Fruit fly (Drosophila melanogaster) whole organism, wandering third instar larva: ENCODE results near the gene CG6621.
A peak's percentile ranks its signal among the peaks of the same experiment; 100 is the strongest.

Experiments
- Abd-B ChIP-seq: fragments of >200 bp; optimal IDR thresholded peaks from 2 replicates; lab custom pipeline; 2017; ENCODE audit warnings: missing biosample characterization, missing genetic modification characterization
- CG32264 ChIP-seq: fragments of 200-800 bp; sonication (Bioruptor generic); optimal IDR thresholded peaks from 2 replicates; lab custom pipeline; 2016; ENCODE audit warnings: missing biosample characterization, missing genetic modification characterization
- CG9705 ChIP-seq: fragments of 200-800 bp; sonication (Bioruptor generic); optimal IDR thresholded peaks from 2 replicates; lab custom pipeline; 2018; ENCODE audit warnings: missing biosample characterization, mild to moderate bottlenecking, missing genetic modification characterization
- CrebA ChIP-seq: fragments of 200-800 bp; sonication (Bioruptor generic); optimal IDR thresholded peaks from 2 replicates; lab custom pipeline; 2016; ENCODE audit warnings: missing biosample characterization, mild to moderate bottlenecking, missing genetic modification characterization, borderline replicate concordance
- Dfd ChIP-seq: fragments of >200 bp; optimal IDR thresholded peaks from 2 replicates; lab custom pipeline; 2017; ENCODE audit warnings: missing biosample characterization, missing genetic modification characterization
- Dif ChIP-seq: fragments of 200-275, 200-300 bp; sonication (Bioruptor generic); optimal IDR thresholded peaks from 2 replicates; lab custom pipeline; 2018; ENCODE audit warnings: missing biosample characterization, missing genetic modification characterization; ENCODE audit not compliant: partially characterized antibody
- GATAd ChIP-seq: sonication (Bioruptor generic); optimal IDR thresholded peaks from 2 replicates; lab custom pipeline; 2016; ENCODE audit warnings: missing biosample characterization, missing genetic modification characterization
- HLH106 ChIP-seq: fragments of 200-800 bp; optimal IDR thresholded peaks from 3 replicates; lab custom pipeline; 2019; ENCODE audit warnings: missing biosample characterization, mild to moderate bottlenecking, missing genetic modification characterization, moderate library complexity
- Hnf4 ChIP-seq: fragments of 200-800 bp; sonication (Bioruptor generic); optimal IDR thresholded peaks from 2 replicates; lab custom pipeline; 2016; ENCODE audit warnings: missing biosample characterization, mild to moderate bottlenecking, missing genetic modification characterization
- Hr78 ChIP-seq: fragments of >200 bp; optimal IDR thresholded peaks from 2 replicates; lab custom pipeline; 2017; ENCODE audit warnings: missing biosample characterization, missing genetic modification characterization
- Hr83 ChIP-seq: fragments of 200-300 bp; sonication (Bioruptor generic); optimal IDR thresholded peaks from 2 replicates; lab custom pipeline; 2016; ENCODE audit warnings: missing biosample characterization, mild to moderate bottlenecking, missing genetic modification characterization, moderate library complexity; ENCODE audit not compliant: poor library complexity, severe bottlenecking
- Jra ChIP-seq: sonication (Bioruptor generic); optimal IDR thresholded peaks from 2 replicates; lab custom pipeline; 2016; ENCODE audit warnings: missing biosample characterization, missing genetic modification characterization
- Mio ChIP-seq: sonication (Bioruptor generic); optimal IDR thresholded peaks from 2 replicates; lab custom pipeline; 2016; ENCODE audit warnings: missing biosample characterization, missing genetic modification characterization
- Myc ChIP-seq: fragments of >200 bp; optimal IDR thresholded peaks from 2 replicates; lab custom pipeline; 2017
- N ChIP-seq: fragments of >200 bp; optimal IDR thresholded peaks from 2 replicates; lab custom pipeline; 2018; ENCODE audit warnings: missing biosample characterization, missing external identifiers, missing genetic modification characterization
- OdsH ChIP-seq: fragments of 200-800 bp; sonication (Bioruptor generic); optimal IDR thresholded peaks from 2 replicates; lab custom pipeline; 2016; ENCODE audit warnings: missing biosample characterization, mild to moderate bottlenecking, missing genetic modification characterization
- Rel ChIP-seq, 2 experiments: fragments of 200-800 bp; sonication (Bioruptor generic) in 1 of 2; optimal IDR thresholded peaks; 2 replicates in 1 of 2; 3 replicates in 1 of 2; lab custom pipeline; 2016 to 2019; ENCODE audit warnings: mild to moderate bottlenecking in 2 of 2, missing biosample characterization in 2 of 2, missing genetic modification characterization in 2 of 2, moderate library complexity in 1 of 2
- Sp1 ChIP-seq: fragments of 200-800 bp; sonication (Bioruptor generic); optimal IDR thresholded peaks from 3 replicates; lab custom pipeline; 2019; ENCODE audit warnings: missing biosample characterization, mild to moderate bottlenecking, missing genetic modification characterization, moderate library complexity
- Vsx2 ChIP-seq: fragments of 200-300, 225-300 bp; sonication (Bioruptor generic); optimal IDR thresholded peaks from 2 replicates; lab custom pipeline; 2018; ENCODE audit warnings: missing biosample characterization, missing genetic modification characterization; ENCODE audit not compliant: partially characterized antibody
- br ChIP-seq: fragments of 200-800 bp; sonication (Bioruptor generic); optimal IDR thresholded peaks from 2 replicates; lab custom pipeline; 2016; ENCODE audit warnings: missing biosample characterization, missing genetic modification characterization
- brk ChIP-seq: fragments of 200-800 bp; sonication (Bioruptor generic); optimal IDR thresholded peaks from 2 replicates; lab custom pipeline; 2016; ENCODE audit warnings: missing biosample characterization, mild to moderate bottlenecking, missing genetic modification characterization
- dl ChIP-seq, 2 experiments: fragments of 175-275, 200-275 bp in 1 of 2; fragments of 200-275 bp in 1 of 2; sonication (Bioruptor generic); optimal IDR thresholded peaks; lab custom pipeline; 2018; ENCODE audit warnings: mild to moderate bottlenecking in 2 of 2, missing biosample characterization in 2 of 2, missing genetic modification characterization in 2 of 2, moderate library complexity in 2 of 2; ENCODE audit not compliant: partially characterized antibody in 2 of 2, insufficient read depth in 1 of 2
- dmrt93B ChIP-seq: fragments of 200-800 bp; sonication (Bioruptor generic); optimal IDR thresholded peaks from 2 replicates; lab custom pipeline; 2018; ENCODE audit warnings: missing biosample characterization, mild to moderate bottlenecking, missing genetic modification characterization
- dsf ChIP-seq: sonication (Bioruptor generic); optimal IDR thresholded peaks from 2 replicates; lab custom pipeline; 2016; ENCODE audit warnings: missing biosample characterization, missing genetic modification characterization, borderline replicate concordance
- ey ChIP-seq: fragments of 200-800 bp; sonication (Bioruptor generic); optimal IDR thresholded peaks from 2 replicates; lab custom pipeline; 2016; ENCODE audit warnings: missing biosample characterization, missing genetic modification characterization
- foxo ChIP-seq, 2 experiments: fragments of 200-800 bp; sonication (Bioruptor generic); optimal IDR thresholded peaks; 2 replicates in 1 of 2; 3 replicates in 1 of 2; lab custom pipeline; 2016 to 2017; ENCODE audit warnings: missing biosample characterization in 2 of 2, missing genetic modification characterization in 2 of 2
- fru ChIP-seq: fragments of 200-800 bp; sonication (Bioruptor generic); optimal IDR thresholded peaks from 3 replicates; lab custom pipeline; 2016; ENCODE audit warnings: missing biosample characterization, mild to moderate bottlenecking, missing genetic modification characterization
- h ChIP-seq: fragments of 200-800 bp; sonication (Bioruptor generic); optimal IDR thresholded peaks from 3 replicates; lab custom pipeline; 2016; ENCODE audit warnings: missing biosample characterization, mild to moderate bottlenecking, missing genetic modification characterization
- jim ChIP-seq: fragments of 175-275, 200-325 bp; sonication (Bioruptor generic); optimal IDR thresholded peaks from 2 replicates; lab custom pipeline; 2016; ENCODE audit warnings: missing biosample characterization, mild to moderate bottlenecking, missing genetic modification characterization
- lola ChIP-seq: fragments of >200 bp; optimal IDR thresholded peaks from 2 replicates; lab custom pipeline; 2017; ENCODE audit warnings: missing biosample characterization, missing genetic modification characterization
- pan ChIP-seq: fragments of >200 bp; optimal IDR thresholded peaks from 2 replicates; lab custom pipeline; 2017
- psq ChIP-seq: fragments of 200-800 bp; sonication (Bioruptor generic); optimal IDR thresholded peaks from 3 replicates; lab custom pipeline; 2017; ENCODE audit warnings: missing biosample characterization, mild to moderate bottlenecking, missing genetic modification characterization, moderate library complexity
- rgr ChIP-seq: fragments of 200-800 bp; sonication (Bioruptor generic); optimal IDR thresholded peaks from 3 replicates; lab custom pipeline; 2016; ENCODE audit warnings: missing biosample characterization, mild to moderate bottlenecking, missing genetic modification characterization
- sage ChIP-seq: fragments of 200-800 bp; sonication (Bioruptor generic); optimal IDR thresholded peaks from 2 replicates; lab custom pipeline; 2016; ENCODE audit warnings: missing biosample characterization, mild to moderate bottlenecking, missing genetic modification characterization
- sv ChIP-seq: fragments of 200-800 bp; sonication (Bioruptor generic); optimal IDR thresholded peaks from 3 replicates; lab custom pipeline; 2016; ENCODE audit warnings: missing biosample characterization, missing genetic modification characterization
- tai ChIP-seq: sonication (Bioruptor generic); optimal IDR thresholded peaks from 2 replicates; lab custom pipeline; 2016; ENCODE audit warnings: missing biosample characterization, missing genetic modification characterization
- usp ChIP-seq: fragments of >200 bp; optimal IDR thresholded peaks from 2 replicates; lab custom pipeline; 2017; ENCODE audit warnings: missing biosample characterization, missing genetic modification characterization
- woc ChIP-seq: sonication (Bioruptor generic); optimal IDR thresholded peaks from 2 replicates; lab custom pipeline; 2016; ENCODE audit warnings: missing biosample characterization, mild to moderate bottlenecking, missing genetic modification characterization

Gene CG6621

DNA sequence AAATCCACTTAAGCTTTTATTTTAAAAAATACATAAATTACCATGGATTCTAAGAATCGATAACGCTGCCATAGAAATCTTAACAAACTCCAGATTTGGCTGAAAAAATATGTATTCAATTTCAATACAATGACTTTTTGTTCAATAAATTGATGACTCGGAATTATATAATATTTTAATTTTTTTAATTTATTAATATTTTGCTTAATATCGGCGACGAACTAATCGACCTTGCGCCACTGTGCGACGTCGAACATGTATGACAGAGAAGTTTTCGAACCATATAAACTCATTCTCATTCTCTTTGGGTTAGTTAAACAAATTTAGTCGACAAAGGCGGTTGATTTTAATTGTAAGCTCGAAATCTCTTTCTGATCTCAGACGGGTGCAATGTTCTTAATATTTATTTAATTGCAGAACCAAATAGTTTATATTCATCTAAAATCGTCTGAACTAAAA, 43.8 kb downstream of the CG6621 start, which contains the start of gene CG42394:
Gene CG42394 (plus strand): TSS at position 311 of the 459 bp plus-strand sequence.
- peak; percentile 87 for TF ChIP-seq dmrt93B
- peak; percentile 92 for TF ChIP-seq Sp1 (GFP tag; lab: Kevin White, UChicago)
- TF ChIP-seq Dif (GFP tag; lab: Kevin White, UChicago): no peak
- TF ChIP-seq sage (GFP tag; lab: Kevin White, UChicago): peak; percentile 83
- TF ChIP-seq Rel (GFP tag; optimal IDR thresholded peaks at IDR 0.05; lab: Kevin White, UChicago): peak; percentile 77
- peak; percentile 55 for TF ChIP-seq Rel (tag; optimal IDR thresholded peaks at IDR 0.05; lab: Kevin White, UChicago)
- TF ChIP-seq Dfd (GFP tag; lab: Kevin White, UChicago): no peak
- TF ChIP-seq N (GFP tag; lab: Kevin White, UChicago): no peak
- TF ChIP-seq rgr (GFP tag; lab: Kevin White, UChicago): peak; percentile 90
- no peak for TF ChIP-seq dsf (GFP tag; lab: Kevin White, UChicago)
- no peak for TF ChIP-seq jim (GFP tag; lab: Kevin White, UChicago)
- no peak for TF ChIP-seq GATAd (GFP tag; lab: Kevin White, UChicago)
- TF ChIP-seq br: peak; percentile 72
- peak; percentile 70 for TF ChIP-seq ey (GFP tag; lab: Kevin White, UChicago)
- TF ChIP-seq sv (GFP tag; lab: Kevin White, UChicago): peak; percentile 87
- no peak for TF ChIP-seq CG32264 (GFP tag; lab: Kevin White, UChicago)
- no peak for TF ChIP-seq Mio (GFP tag; lab: Kevin White, UChicago)
- peak; percentile 90 for TF ChIP-seq fru (GFP tag; lab: Kevin White, UChicago)
- peak; percentile 88 for TF ChIP-seq OdsH
- no peak for TF ChIP-seq dl (GFP tag; optimal IDR thresholded peaks at IDR 0.05; lab: Kevin White, UChicago; ENCODE audit: insufficient read depth in 1 of 2, partially characterized antibody in 2 of 2)
- peak; percentile 68 for TF ChIP-seq Hnf4
- TF ChIP-seq HLH106: peak; percentile 93
- TF ChIP-seq Jra (GFP tag; lab: Kevin White, UChicago): no peak
- peak; percentile 77 for TF ChIP-seq brk
- no peak for TF ChIP-seq Hr78 (GFP tag; lab: Kevin White, UChicago)
- TF ChIP-seq lola: no peak
- no peak for TF ChIP-seq tai (GFP tag; lab: Kevin White, UChicago)
- TF ChIP-seq Vsx2 (GFP tag; lab: Kevin White, UChicago): no peak
- TF ChIP-seq Hr83 (GFP tag; lab: Kevin White, UChicago): peak; percentile 66
- TF ChIP-seq h: peak; percentile 90
- TF ChIP-seq usp (GFP tag; lab: Kevin White, UChicago): no peak
- TF ChIP-seq foxo (GFP tag; optimal IDR thresholded peaks at IDR 0.05; lab: Kevin White, UChicago): peak in 1 of 2 experiments; percentile 93
- TF ChIP-seq CG9705 (GFP tag; lab: Kevin White, UChicago): peak; percentile 70
- TF ChIP-seq Abd-B: no peak
- no peak for TF ChIP-seq pan (lab: Kevin White, UChicago)
- peak; percentile 81 for TF ChIP-seq psq (GFP tag; lab: Kevin White, UChicago)
- TF ChIP-seq Myc (lab: Kevin White, UChicago): no peak
- peak; percentile 58 for TF ChIP-seq woc (GFP tag; lab: Kevin White, UChicago)
- TF ChIP-seq CrebA (GFP tag; lab: Kevin White, UChicago): no peak
- TF ChIP-seq, all 38 proteins: peak for 19

DNA sequence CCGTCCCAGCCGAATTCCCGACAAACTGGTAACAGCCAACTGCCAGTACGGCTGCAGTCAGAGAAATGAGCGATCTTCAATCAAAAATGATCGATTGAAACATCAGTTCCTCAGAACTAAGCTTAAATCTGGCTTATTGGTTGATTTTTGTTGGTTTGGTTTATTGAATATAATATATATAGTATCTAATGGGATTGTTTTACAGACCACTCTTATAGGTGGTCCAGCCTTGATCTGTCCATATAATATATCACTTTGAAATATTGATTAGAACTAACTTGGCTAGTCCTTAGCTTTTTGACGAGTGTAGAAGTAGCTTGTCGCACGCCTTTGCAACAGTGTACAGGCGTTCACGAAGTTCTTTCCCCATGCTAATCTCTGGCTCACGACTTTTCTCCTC, 50.9 kb downstream of the CG6621 start:
- peak; percentile 17 for TF ChIP-seq Sp1 (GFP tag; lab: Kevin White, UChicago)
- TF ChIP-seq HLH106: peak; percentile 19
- TF ChIP-seq OdsH: peak; percentile 13
- TF ChIP-seq h: peak; percentile 25
- TF ChIP-seq foxo (GFP tag; optimal IDR thresholded peaks at IDR 0.05; lab: Kevin White, UChicago): peak in 1 of 2 experiments; percentile 12
- no peak for TF ChIP-seq dl (GFP tag; optimal IDR thresholded peaks at IDR 0.05; lab: Kevin White, UChicago; ENCODE audit: insufficient read depth in 1 of 2, partially characterized antibody in 2 of 2)
- no peak for TF ChIP-seq pan (lab: Kevin White, UChicago)
